Worm (Caenorhabditis elegans) whole organism, young adult: ENCODE measurements around the gene T02H6.10.

Experiments
- B0336.3 ChIP-seq: fragments of 200-800 bp; sonication (Bioruptor generic); IDR thresholded peaks from 2 replicates; pipeline ENCODE4 v1.3.6; 2022; ENCODE audit warnings: missing genetic modification characterization, missing compliant biosample characterization
- C06A6.2 ChIP-seq: fragments of 200-800 bp; sonication (Bioruptor generic); conservative IDR thresholded peaks from 2 replicates; pipeline ENCODE4 v1.3.6; 2022; ENCODE audit warnings: missing genetic modification characterization, missing compliant biosample characterization
- D2030.7 ChIP-seq: fragments of 200-800 bp; sonication (Bioruptor generic); IDR thresholded peaks from 2 replicates; pipeline ENCODE4 v1.3.6; 2022; ENCODE audit warnings: missing genetic modification reagents, missing genetic modification characterization, missing compliant biosample characterization
- F23B12.7 ChIP-seq: sonication (generic microtip); optimal IDR thresholded peaks from 2 replicates; lab custom pipeline; 2017; ENCODE audit warnings: missing genetic modification characterization, mild to moderate bottlenecking, missing compliant biosample characterization, antibody characterized with exemption, moderate library complexity; ENCODE audit not compliant: insufficient read depth
- F33H1.4 ChIP-seq: fragments of 200-800 bp; sonication (Bioruptor generic); IDR thresholded peaks from 2 replicates; pipeline ENCODE4 v1.3.6; 2022; ENCODE audit warnings: missing genetic modification reagents, missing genetic modification characterization, missing compliant biosample characterization
- F57C9.4 ChIP-seq: sonication (generic microtip); optimal IDR thresholded peaks from 2 replicates; lab custom pipeline; 2017; ENCODE audit warnings: mild to moderate bottlenecking, missing genetic modification characterization, missing compliant biosample characterization
- T07F8.4 ChIP-seq: sonication (generic microtip); optimal IDR thresholded peaks from 2 replicates; lab custom pipeline; 2016; ENCODE audit warnings: mild to moderate bottlenecking, missing genetic modification characterization, moderate library complexity, missing compliant biosample characterization
- T26A5.8 ChIP-seq: sonication (generic microtip); optimal IDR thresholded peaks from 2 replicates; lab custom pipeline; 2016; ENCODE audit warnings: missing genetic modification characterization, missing compliant biosample characterization
- ZK185.1 ChIP-seq: sonication (generic microtip); optimal IDR thresholded peaks from 2 replicates; lab custom pipeline; 2016; ENCODE audit warnings: mild to moderate bottlenecking, missing genetic modification characterization, missing compliant biosample characterization; ENCODE audit not compliant: poor library complexity, severe bottlenecking
- attf-5 ChIP-seq: fragments of 200-800 bp; sonication (Bioruptor generic); optimal IDR thresholded peaks from 2 replicates; lab custom pipeline; 2018; ENCODE audit warnings: mild to moderate bottlenecking, missing genetic modification characterization, missing compliant biosample characterization
- ccch-3 ChIP-seq: fragments of 200-800 bp; sonication (Bioruptor generic); optimal IDR thresholded peaks from 2 replicates; lab custom pipeline; 2018; ENCODE audit warnings: mild to moderate bottlenecking, missing genetic modification characterization, missing compliant biosample characterization
- cebp-1 ChIP-seq, 2 experiments: fragments of 200-800 bp in 1 of 2; sonication (Bioruptor generic) in 1 of 2; sonication (generic microtip) in 1 of 2; IDR thresholded peaks in 1 of 2; optimal IDR thresholded peaks in 1 of 2; 2 replicates each; pipeline versions ENCODE4 v1.3.6 to Lab custom; 2017 to 2022; ENCODE audit warnings: missing compliant biosample characterization in 2 of 2, missing genetic modification characterization in 2 of 2, mild to moderate bottlenecking in 1 of 2, missing genetic modification reagents in 1 of 2, moderate library complexity in 1 of 2
- ceh-27 ChIP-seq: fragments of 200-800 bp; sonication (Bioruptor generic); optimal IDR thresholded peaks from 2 replicates; lab custom pipeline; 2018; ENCODE audit warnings: mild to moderate bottlenecking, missing genetic modification characterization, moderate library complexity, missing compliant biosample characterization
- ceh-40 ChIP-seq: fragments of 200-800 bp; sonication (Bioruptor generic); IDR thresholded peaks from 2 replicates; pipeline ENCODE4 v1.3.6; 2022; ENCODE audit warnings: missing genetic modification characterization, missing compliant biosample characterization
- ceh-79 ChIP-seq: sonication (generic microtip); optimal IDR thresholded peaks from 2 replicates; lab custom pipeline; 2017; ENCODE audit warnings: mild to moderate bottlenecking, missing genetic modification characterization, missing compliant biosample characterization
- ceh-91 ChIP-seq: fragments of 200-800 bp; sonication (Bioruptor generic); IDR thresholded peaks from 2 replicates; pipeline ENCODE4 v1.3.6; 2022; ENCODE audit warnings: missing genetic modification reagents, missing genetic modification characterization, missing compliant biosample characterization
- him-1 ChIP-seq: sonication (generic microtip); optimal IDR thresholded peaks from 2 replicates; lab custom pipeline; 2016; ENCODE audit warnings: missing genotype, missing genetic modification reagents, missing genetic modification characterization, missing compliant biosample characterization
- hlh-12 ChIP-seq: sonication (generic microtip); optimal IDR thresholded peaks from 2 replicates; lab custom pipeline; 2016; ENCODE audit warnings: missing genetic modification characterization, missing compliant biosample characterization
- hmg-1.2 ChIP-seq: fragments of 200-800 bp; sonication (Bioruptor generic); IDR thresholded peaks from 2 replicates; pipeline ENCODE4 v1.3.6; 2022; ENCODE audit warnings: missing genetic modification reagents, missing genetic modification characterization, missing compliant biosample characterization
- lir-1 ChIP-seq: fragments of 200-800 bp; sonication (Bioruptor generic); conservative IDR thresholded peaks from 2 replicates; pipeline ENCODE4 v1.3.6; 2022; ENCODE audit warnings: missing genetic modification reagents, missing genetic modification characterization, missing compliant biosample characterization
- lsl-1 ChIP-seq: fragments of 200-800 bp; sonication (Bioruptor generic); optimal IDR thresholded peaks from 2 replicates; lab custom pipeline; 2018; ENCODE audit warnings: mild to moderate bottlenecking, missing genetic modification characterization, moderate library complexity, missing compliant biosample characterization
- madf-8 ChIP-seq: fragments of 200-800 bp; sonication (Bioruptor generic); conservative IDR thresholded peaks from 2 replicates; pipeline ENCODE4 v1.3.6; 2022; ENCODE audit warnings: missing genetic modification reagents, missing genetic modification characterization, missing compliant biosample characterization
- mcd-1 ChIP-seq: fragments of 200-800 bp; sonication (Bioruptor generic); IDR thresholded peaks from 2 replicates; pipeline ENCODE4 v1.3.6; 2022; ENCODE audit warnings: missing genetic modification reagents, missing genetic modification characterization, missing compliant biosample characterization
- mes-4 ChIP-seq: sonication (generic microtip); optimal IDR thresholded peaks from 2 replicates; lab custom pipeline; 2016; ENCODE audit warnings: missing genotype, missing genetic modification characterization, missing compliant biosample characterization
- nfya-2 ChIP-seq: fragments of 200-800 bp; sonication (Bioruptor generic); IDR thresholded peaks from 2 replicates; pipeline ENCODE4 v1.3.6; 2022; ENCODE audit warnings: missing genetic modification reagents, missing genetic modification characterization, missing compliant biosample characterization
- nfyb-1 ChIP-seq: fragments of 200-800 bp; sonication (Bioruptor generic); IDR thresholded peaks from 2 replicates; pipeline ENCODE4 v1.3.6; 2022; ENCODE audit warnings: missing genetic modification reagents, missing genetic modification characterization, missing compliant biosample characterization
- snpc-1.1 ChIP-seq: sonication (generic microtip); optimal IDR thresholded peaks from 2 replicates; lab custom pipeline; 2017; ENCODE audit warnings: missing genetic modification characterization, mild to moderate bottlenecking, missing compliant biosample characterization, antibody characterized with exemption, moderate library complexity, missing genotype, missing genetic modification reagents; ENCODE audit not compliant: insufficient read depth
- snpc-3.4 ChIP-seq: sonication (generic microtip); optimal IDR thresholded peaks from 2 replicates; lab custom pipeline; 2017; ENCODE audit warnings: missing genetic modification characterization, mild to moderate bottlenecking, missing compliant biosample characterization, antibody characterized with exemption, moderate library complexity, missing genotype, missing genetic modification reagents
- somi-1 ChIP-seq: fragments of 200-800 bp; sonication (Bioruptor generic); optimal IDR thresholded peaks from 2 replicates; lab custom pipeline; 2018; ENCODE audit warnings: mild to moderate bottlenecking, missing genetic modification characterization, missing compliant biosample characterization
- sptf-2 ChIP-seq: fragments of 200-800 bp; sonication (Bioruptor generic); optimal IDR thresholded peaks from 2 replicates; lab custom pipeline; 2018; ENCODE audit warnings: mild to moderate bottlenecking, missing genetic modification characterization, missing compliant biosample characterization
- xnd-1 ChIP-seq: sonication (generic microtip); optimal IDR thresholded peaks from 2 replicates; lab custom pipeline; 2016; ENCODE audit warnings: missing genotype, missing genetic modification reagents, missing genetic modification characterization, missing compliant biosample characterization
- ztf-18 ChIP-seq: sonication (generic microtip); optimal IDR thresholded peaks from 2 replicates; lab custom pipeline; 2016; ENCODE audit warnings: missing genotype, mild to moderate bottlenecking, missing genetic modification characterization, missing compliant biosample characterization
- ztf-25 ChIP-seq: fragments of 200-800 bp; sonication (Bioruptor generic); IDR thresholded peaks from 2 replicates; pipeline ENCODE4 v1.3.6; 2022; ENCODE audit warnings: missing genetic modification reagents, missing genetic modification characterization, missing compliant biosample characterization

Gene T02H6.10

ce11 chrII:650321-651005 lies 30.0 kb downstream of the T02H6.10 start, which contains the start of the genes K07E8.7 and frpr-14:
Gene K07E8.7 (minus strand): TSS chrII:650367.
Gene frpr-14 (plus strand): TSS chrII:650955.
- TF ChIP-seq F23B12.7 (tag; lab: Kevin White, UChicago) (peak; percentile 33), ccch-3 (no peak), mcd-1 (GFP tag; lab: Robert Waterston, UW) (peak; percentile 54; the same call in 1 of the 2 replicates), lsl-1 (peak; percentile 4), hmg-1.2 (GFP tag; lab: Robert Waterston, UW) (0 out of 2 replicates have a peak, but pooled peaks have one; percentile 18), ceh-40 (GFP tag; lab: Robert Waterston, UW) (no peak), ztf-18 (peak; percentile 92)

ce11 chrII:643733-644132 lies 36.8 kb downstream of the T02H6.10 start:
- TF ChIP-seq F23B12.7 (tag; lab: Kevin White, UChicago), result no peak
- no peak for TF ChIP-seq hlh-12
- TF ChIP-seq B0336.3 (GFP tag; lab: Robert Waterston, UW), result no peak
- no peak for TF ChIP-seq madf-8
- TF ChIP-seq sptf-2, result no peak
- no peak for TF ChIP-seq nfya-2 (GFP tag; lab: Robert Waterston, UW)
- TF ChIP-seq attf-5, result no peak
- no peak for TF ChIP-seq T07F8.4 (tag; lab: Kevin White, UChicago)
- no peak for TF ChIP-seq nfyb-1 (GFP tag; lab: Robert Waterston, UW)
- TF ChIP-seq cebp-1 (GFP tag; IDR thresholded peaks at IDR 0.05; lab: Robert Waterston, UW), result no peak
- TF ChIP-seq cebp-1 (tag; optimal IDR thresholded peaks at IDR 0.05; lab: Kevin White, UChicago), result no peak

- no peak for TF ChIP-seq ztf-25 (GFP tag; lab: Robert Waterston, UW)
- no peak for TF ChIP-seq lsl-1
- TF ChIP-seq xnd-1 (tag; lab: Kevin White, UChicago), result no peak
- no peak for TF ChIP-seq snpc-3.4 (tag; lab: Kevin White, UChicago)
- TF ChIP-seq T26A5.8 (tag; lab: Kevin White, UChicago), result no peak
- no peak for TF ChIP-seq ztf-18
- no peak for TF ChIP-seq mes-4 (tag; lab: Kevin White, UChicago)
These were observed 41.0 kb downstream of the T02H6.10 start, which contains the start of gene K07E8.6 for ce11 chrII:639467-639866. Gene K07E8.6 (minus strand): TSS chrII:639567.

ce11 chrII:633984-634383 lies 46.5 kb downstream of the T02H6.10 start, which contains the start of gene T04B8.1:
Gene T04B8.1 (plus strand): TSS chrII:634284.
- TF ChIP-seq snpc-1.1 (tag; lab: Kevin White, UChicago) (no peak), him-1 (tag; lab: Kevin White, UChicago) (no peak), xnd-1 (tag; lab: Kevin White, UChicago) (no peak), ceh-91 (no peak), somi-1 (no peak), ceh-79 (tag; lab: Kevin White, UChicago) (no peak), ceh-27 (GFP tag; lab: Kevin White, UChicago) (no peak), C06A6.2 (no peak), lir-1 (GFP tag; lab: Robert Waterston, UW) (no peak), ZK185.1 (no peak), nfyb-1 (GFP tag; lab: Robert Waterston, UW) (no peak), F33H1.4 (GFP tag; lab: Robert Waterston, UW) (no peak), F57C9.4 (no peak), D2030.7 (GFP tag; lab: Robert Waterston, UW) (no peak), cebp-1 (GFP tag; IDR thresholded peaks at IDR 0.05; lab: Robert Waterston, UW) (no peak), cebp-1 (tag; optimal IDR thresholded peaks at IDR 0.05; lab: Kevin White, UChicago) (no peak)
- TF ChIP-seq, all 124 proteins: peak for 0
